Worm (Caenorhabditis elegans): ENCODE results near the gene atx-3.
A peak's percentile ranks its signal among the peaks of the same experiment; 100 is the strongest.

The atx-3 gene

DNA sequence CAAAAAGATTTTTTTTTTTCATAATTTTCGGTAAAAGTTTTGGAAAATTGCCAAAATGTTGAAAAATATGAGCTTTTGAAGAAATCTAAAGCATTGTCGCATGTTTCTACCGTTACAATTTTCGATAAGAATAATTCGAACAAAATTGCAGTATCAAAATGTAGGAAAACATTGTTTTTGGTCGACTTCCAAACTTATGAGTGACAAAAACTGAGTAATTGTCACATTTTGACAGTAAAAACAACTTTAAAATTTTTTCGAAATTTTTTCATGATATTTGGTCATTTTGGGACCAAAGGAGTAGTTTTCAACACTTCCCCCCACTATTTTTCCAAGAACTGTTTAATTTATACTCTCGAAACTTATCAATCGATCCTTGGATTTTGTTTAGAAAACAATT, 17.3 kb upstream of the atx-3 start, which contains the start of gene fbxa-139:
Gene fbxa-139 (minus strand): TSS at position 101 of the 400 bp plus-strand sequence.
- no peak for TF ChIP-seq ceh-34 (tag; optimal IDR thresholded peaks at IDR 0.05)
- no peak for TF ChIP-seq gmeb-2 (tag; optimal IDR thresholded peaks at IDR 0.05)
- no peak for TF ChIP-seq T23F11.4 (GFP tag; optimal IDR thresholded peaks at IDR 0.05)
- no peak for TF ChIP-seq elt-4 (tag; optimal IDR thresholded peaks at IDR 0.05)
- no peak for TF ChIP-seq ets-4 (tag; optimal IDR thresholded peaks at IDR 0.05)
- TF ChIP-seq ceh-19 (GFP tag; optimal IDR thresholded peaks at IDR 0.05): no peak
- no peak for TF ChIP-seq nhr-11 (tag; optimal IDR thresholded peaks at IDR 0.05)

DNA sequence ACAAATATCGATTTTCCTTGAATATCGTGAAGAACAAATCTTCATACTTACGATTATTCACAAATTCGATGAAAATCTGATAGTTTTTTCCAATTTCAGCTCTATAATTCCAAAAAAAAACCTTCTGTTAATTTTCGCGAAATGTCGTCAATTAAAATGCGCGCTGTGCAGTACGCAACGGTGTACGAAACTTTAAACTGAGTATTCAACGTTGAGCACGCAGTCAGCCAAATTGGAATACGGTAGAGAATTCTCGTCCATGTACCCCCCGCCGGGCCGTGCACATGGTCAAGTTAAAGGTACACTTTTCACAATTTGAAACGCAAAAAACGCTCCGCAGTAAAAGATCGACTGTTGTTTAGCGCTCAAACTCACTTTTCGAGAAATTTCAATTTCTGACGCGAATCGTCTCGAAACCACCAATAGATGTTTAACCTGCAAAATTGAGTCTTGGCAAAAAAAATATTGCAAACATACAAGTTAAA, 13.0 kb upstream of the atx-3 start, which contains the start of gene F28F8.7:
Gene F28F8.7 (minus strand): TSS at position 435 of the 485 bp plus-strand sequence.
- peak; percentile 29 for TF ChIP-seq ref-2 (tag; optimal IDR thresholded peaks at IDR 0.05)

ce11 chrV:15581440-15581839, 4.2 kb upstream of the atx-3 start:
- peak; percentile 30 for TF ChIP-seq nfya-1 (tag; optimal IDR thresholded peaks at IDR 0.05)

DNA sequence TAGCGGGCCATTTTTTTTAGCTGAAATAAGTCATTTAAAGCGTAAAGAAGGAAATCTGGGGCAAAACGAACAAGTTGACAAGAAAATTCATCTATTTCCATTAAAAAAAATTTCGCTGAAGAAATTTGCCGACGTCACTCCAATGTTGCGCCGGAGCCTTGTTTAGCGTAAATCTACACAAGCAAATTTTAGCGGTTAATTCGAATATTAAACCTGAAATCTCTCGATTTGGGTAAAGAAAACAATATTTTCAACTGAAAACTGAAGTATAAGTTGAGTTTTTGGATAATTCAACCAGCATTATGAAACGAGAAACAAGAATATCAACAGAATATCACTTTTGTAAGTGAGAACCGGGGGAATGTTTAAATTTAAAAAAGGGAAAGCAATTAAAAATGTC, 1.1 kb upstream of the atx-3 start, which contains the start of gene F28F8.9:
Gene F28F8.9 (minus strand): TSS at position 288 of the 400 bp plus-strand sequence.
- peak; percentile 31 for TF ChIP-seq nfya-1 (tag; optimal IDR thresholded peaks at IDR 0.05)
- no peak for TF ChIP-seq ceh-6 (GFP tag; optimal IDR thresholded peaks at IDR 0.05)

ce11 chrV:15575305-15575704, 1.9 kb downstream of the atx-3 start, which contains the start of gene mdt-28:
TSS of gene mdt-28 (minus strand) at chrV:15575405.
- TF ChIP-seq fkh-10 (GFP tag; optimal IDR thresholded peaks at IDR 0.05) (no peak), ceh-9 (tag; optimal IDR thresholded peaks at IDR 0.05) (no peak), pha-4 (tag; optimal IDR thresholded peaks at IDR 0.05) (no peak), ceh-31 (tag; optimal IDR thresholded peaks at IDR 0.05) (no peak)

- TF ChIP-seq ceh-34 (tag; optimal IDR thresholded peaks at IDR 0.05) (no peak), nfya-1 (tag; optimal IDR thresholded peaks at IDR 0.05) (peak; percentile 6), unc-42 (tag; optimal IDR thresholded peaks at IDR 0.05) (no peak), ama-1 (optimal IDR thresholded peaks at IDR 0.05) (no peak), C38D4.7 (GFP tag; optimal IDR thresholded peaks at IDR 0.05) (no peak), nhr-11 (tag; optimal IDR thresholded peaks at IDR 0.05) (no peak)
These were observed 4.6 kb downstream of the atx-3 start, which contains the start of gene fbxa-94 for ce11 chrV:15572613-15573012. TSS of gene fbxa-94 (plus strand) at chrV:15572913.

- TF ChIP-seq tbx-2 (tag; optimal IDR thresholded peaks at IDR 0.05) (no peak), fkh-6 (tag; optimal IDR thresholded peaks at IDR 0.05) (no peak), nhr-11 (tag; optimal IDR thresholded peaks at IDR 0.05) (no peak), pag-3 (tag; optimal IDR thresholded peaks at IDR 0.05; ENCODE audit: borderline replicate concordance) (no peak)
These were observed 6.2 kb downstream of the atx-3 start, which contains the start of gene fbxa-95 for ce11 chrV:15571006-15571526. TSS of gene fbxa-95 (plus strand) at chrV:15571476.

ce11 chrV:15569702-15570430, 7.4 kb downstream of the atx-3 start, which contains the start of gene lsm-5:
TSS of gene lsm-5 (plus strand) at chrV:15570380.
- TF ChIP-seq elt-2 (tag; optimal IDR thresholded peaks at IDR 0.05) (no peak), sdc-2 (tag; optimal IDR thresholded peaks at IDR 0.05) (no peak), sox-4 (tag; optimal IDR thresholded peaks at IDR 0.05) (no peak), dve-1 (tag; optimal IDR thresholded peaks at IDR 0.05) (no peak), pha-4 (tag; optimal IDR thresholded peaks at IDR 0.05) (no peak), ceh-9 (tag; optimal IDR thresholded peaks at IDR 0.05) (no peak), odd-2 (tag; optimal IDR thresholded peaks at IDR 0.05) (no peak), lim-6 (tag; optimal IDR thresholded peaks at IDR 0.05) (no peak), ceh-31 (tag; optimal IDR thresholded peaks at IDR 0.05) (no peak), ceh-22 (tag; optimal IDR thresholded peaks at IDR 0.05) (no peak), che-1 (tag; optimal IDR thresholded peaks at IDR 0.05) (no peak), K02D7.2 (tag; optimal IDR thresholded peaks at IDR 0.05) (no peak), hlh-15 (tag; optimal IDR thresholded peaks at IDR 0.05) (no peak), syd-9 (tag; optimal IDR thresholded peaks at IDR 0.05) (no peak), ceh-24 (tag; optimal IDR thresholded peaks at IDR 0.05) (no peak), ztf-16 (tag; optimal IDR thresholded peaks at IDR 0.05) (no peak), C08G9.2 (tag; optimal IDR thresholded peaks at IDR 0.05) (no peak)

All from whole organism, late embryonic.